Worm (Caenorhabditis elegans) whole organism, early embryonic: Measurements from ENCODE around the gene fbxb-29.
"Not testable (repeated sequence)": the region's sequence is repeated elsewhere in the genome, so short reads cannot be mapped to it uniquely, and the experiment has no call there.

ENCODE experiments used
- F13C5.2 ChIP-seq: sonication (generic microtip); optimal IDR thresholded peaks from 2 replicates; lab custom pipeline; 2017; ENCODE audit warnings: mild to moderate bottlenecking, missing genetic modification characterization, inconsistent platforms, missing compliant biosample characterization
- ama-1 ChIP-seq: fragments of 150-350 bp; optimal IDR thresholded peaks from 2 replicates; lab custom pipeline; 2014
- ceh-36 ChIP-seq: sonication (generic microtip); optimal IDR thresholded peaks from 2 replicates; lab custom pipeline; 2016; ENCODE audit warnings: missing genetic modification characterization, inconsistent platforms, missing compliant biosample characterization
- ets-7 ChIP-seq: sonication (generic microtip); optimal IDR thresholded peaks from 2 replicates; lab custom pipeline; 2016; ENCODE audit warnings: missing genotype, missing genetic modification characterization, missing compliant biosample characterization
- flt-1 ChIP-seq: fragments of 200-800 bp; sonication (Bioruptor generic); IDR thresholded peaks from 2 replicates; pipeline ENCODE4 v1.3.6; 2022; ENCODE audit warnings: missing genetic modification characterization, missing compliant biosample characterization
- pes-1 ChIP-seq: fragments of 200-800 bp; sonication (Bioruptor generic); IDR thresholded peaks from 2 replicates; pipeline ENCODE4 v1.3.6; 2022; ENCODE audit warnings: missing genetic modification reagents, missing genetic modification characterization, missing compliant biosample characterization
- scrt-1 ChIP-seq: fragments of 200-800 bp; sonication (Bioruptor generic); IDR thresholded peaks from 2 replicates; pipeline ENCODE4 v1.3.6; 2022; ENCODE audit warnings: missing genetic modification characterization, missing compliant biosample characterization
- sea-1 ChIP-seq: fragments of 200-800 bp; sonication (Bioruptor generic); conservative IDR thresholded peaks from 2 replicates; pipeline ENCODE4 v1.3.6; 2022; ENCODE audit warnings: missing genetic modification characterization, missing compliant biosample characterization
- tbx-11 ChIP-seq: fragments of 200-800 bp; sonication (Bioruptor generic); IDR thresholded peaks from 2 replicates; pipeline ENCODE4 v1.3.6; 2022; ENCODE audit warnings: missing genetic modification characterization, missing compliant biosample characterization
- tbx-37 ChIP-seq: fragments of 200-800 bp; sonication (Bioruptor generic); conservative IDR thresholded peaks from 2 replicates; pipeline ENCODE4 v1.3.6; 2022; ENCODE audit warnings: missing genetic modification reagents, missing genetic modification characterization, missing compliant biosample characterization

- TF ChIP-seq ama-1 (lab: Kevin White, UChicago); sea-1 (GFP tag; lab: Robert Waterston, UW); scrt-1 (GFP tag; lab: Robert Waterston, UW); ets-7 (tag; lab: Kevin White, UChicago); tbx-11 (GFP tag; lab: Robert Waterston, UW); pes-1 (GFP tag; lab: Robert Waterston, UW); flt-1 (GFP tag; lab: Robert Waterston, UW); F13C5.2 (tag; lab: Kevin White, UChicago); ceh-36 (tag; lab: Kevin White, UChicago); tbx-37: not testable (repeated sequence)
These were observed 32.4 kb downstream of the fbxb-29 start, which contains the start of gene fbxc-18 for ce11 chrII:966962-967361.
